Worm (Caenorhabditis elegans) whole organism, mixed stage, embryonic: Measurements from ENCODE around the gene Y54G11A.1.

Experiments used
- M03D4.4 ChIP-seq: sonication (generic microtip); optimal IDR thresholded peaks from 2 replicates; lab custom pipeline; 2017; ENCODE audit warnings: mild to moderate bottlenecking, missing genetic modification characterization, missing compliant biosample characterization
- bed-3 ChIP-seq: fragments of 200-800 bp; sonication (Bioruptor generic); optimal IDR thresholded peaks from 3 replicates; lab custom pipeline; 2018; ENCODE audit warnings: mild to moderate bottlenecking, missing genetic modification characterization, moderate library complexity, missing compliant biosample characterization
- blmp-1 ChIP-seq: fragments of 150-350 bp; optimal IDR thresholded peaks from 2 replicates; lab custom pipeline; 2014; ENCODE audit warnings: missing biosample characterization, missing genetic modification characterization
- ceh-39 ChIP-seq: fragments of 150-350 bp; optimal IDR thresholded peaks from 2 replicates; lab custom pipeline; 2014; ENCODE audit warnings: missing biosample characterization, missing genetic modification characterization
- ceh-43 ChIP-seq: fragments of 200-800 bp; sonication (Bioruptor generic); optimal IDR thresholded peaks from 2 replicates; lab custom pipeline; 2018; ENCODE audit warnings: mild to moderate bottlenecking, missing genetic modification characterization, moderate library complexity, missing compliant biosample characterization
- ceh-83 ChIP-seq: fragments of 200-800 bp; sonication (Bioruptor generic); optimal IDR thresholded peaks from 2 replicates; lab custom pipeline; 2018; ENCODE audit warnings: mild to moderate bottlenecking, missing genetic modification characterization, missing compliant biosample characterization
- ces-1 ChIP-seq: fragments of 150-350 bp; optimal IDR thresholded peaks from 2 replicates; lab custom pipeline; 2014; ENCODE audit warnings: missing biosample characterization, missing genetic modification reagents, missing genetic modification characterization
- cnd-1 ChIP-seq: fragments of 200-800 bp; sonication (Bioruptor generic); optimal IDR thresholded peaks from 2 replicates; lab custom pipeline; 2018; ENCODE audit warnings: mild to moderate bottlenecking, missing genetic modification characterization, missing compliant biosample characterization
- drap-1 ChIP-seq: fragments of 200-800 bp; sonication (Bioruptor generic); optimal IDR thresholded peaks from 3 replicates; lab custom pipeline; 2018; ENCODE audit warnings: mild to moderate bottlenecking, missing genetic modification characterization, missing compliant biosample characterization
- elt-3 ChIP-seq: fragments of 150-350 bp; optimal IDR thresholded peaks from 2 replicates; lab custom pipeline; 2014; ENCODE audit warnings: missing biosample characterization, missing genetic modification characterization
- ham-2 ChIP-seq: fragments of 200-800 bp; sonication (Bioruptor generic); optimal IDR thresholded peaks from 2 replicates; lab custom pipeline; 2018; ENCODE audit warnings: mild to moderate bottlenecking, missing genetic modification characterization, missing compliant biosample characterization
- hlh-1 ChIP-seq: fragments of 150-350 bp; optimal IDR thresholded peaks from 2 replicates; lab custom pipeline; 2014; ENCODE audit warnings: missing biosample characterization, missing genetic modification reagents, missing genetic modification characterization
- lin-13 ChIP-seq: fragments of 150-350 bp; optimal IDR thresholded peaks from 2 replicates; lab custom pipeline; 2014; ENCODE audit warnings: missing biosample characterization, missing genetic modification characterization
- lin-32 ChIP-seq: fragments of 200-800 bp; sonication (Bioruptor generic); optimal IDR thresholded peaks from 2 replicates; lab custom pipeline; 2018; ENCODE audit warnings: mild to moderate bottlenecking, missing genetic modification characterization, missing compliant biosample characterization
- lsy-2 ChIP-seq: fragments of 150-350 bp; optimal IDR thresholded peaks from 2 replicates; lab custom pipeline; 2014; ENCODE audit warnings: missing biosample characterization, missing genetic modification characterization
- mab-5 ChIP-seq: fragments of 150-350 bp; optimal IDR thresholded peaks from 2 replicates; lab custom pipeline; 2014; ENCODE audit warnings: missing biosample characterization, missing genetic modification characterization
- mep-1 ChIP-seq: fragments of 150-350 bp; optimal IDR thresholded peaks from 2 replicates; lab custom pipeline; 2017; ENCODE audit warnings: missing biosample characterization, missing genetic modification reagents, missing genetic modification characterization, inconsistent platforms
- mls-2 ChIP-seq: sonication (generic microtip); optimal IDR thresholded peaks from 2 replicates; lab custom pipeline; 2016; ENCODE audit warnings: mild to moderate bottlenecking, missing genetic modification characterization, moderate library complexity, missing compliant biosample characterization
- nhr-12 ChIP-seq: fragments of 150-350 bp; optimal IDR thresholded peaks from 2 replicates; lab custom pipeline; 2014; ENCODE audit warnings: missing biosample characterization, missing genetic modification characterization
- nhr-237 ChIP-seq: fragments of 150-350 bp; optimal IDR thresholded peaks from 2 replicates; lab custom pipeline; 2014; ENCODE audit warnings: missing biosample characterization, missing genetic modification characterization
- nhr-76 ChIP-seq: sonication (generic microtip); optimal IDR thresholded peaks from 2 replicates; lab custom pipeline; 2017; ENCODE audit warnings: missing biosample characterization, missing genetic modification characterization
- pha-4 ChIP-seq: fragments of 150-350 bp; optimal IDR thresholded peaks from 2 replicates; lab custom pipeline; 2018; ENCODE audit warnings: missing biosample characterization, missing genetic modification reagents, missing genetic modification characterization
- sem-2 ChIP-seq: fragments of 200-800 bp; sonication (Bioruptor generic); optimal IDR thresholded peaks from 2 replicates; lab custom pipeline; 2018; ENCODE audit warnings: mild to moderate bottlenecking, missing genetic modification characterization, missing compliant biosample characterization
- sptf-1 ChIP-seq: sonication (generic microtip); optimal IDR thresholded peaks from 2 replicates; lab custom pipeline; 2017; ENCODE audit warnings: mild to moderate bottlenecking, missing genetic modification characterization, moderate library complexity, missing compliant biosample characterization
- tbx-8 ChIP-seq: fragments of 200-800 bp; sonication (Bioruptor generic); optimal IDR thresholded peaks from 2 replicates; lab custom pipeline; 2018; ENCODE audit warnings: mild to moderate bottlenecking, missing genetic modification characterization, moderate library complexity, missing compliant biosample characterization
- unc-120 ChIP-seq: sonication (generic microtip); optimal IDR thresholded peaks from 2 replicates; lab custom pipeline; 2017; ENCODE audit warnings: missing genetic modification characterization, missing compliant biosample characterization; ENCODE audit not compliant: poor library complexity, severe bottlenecking
- unc-39 ChIP-seq: fragments of 150-350 bp; optimal IDR thresholded peaks from 2 replicates; lab custom pipeline; 2014; ENCODE audit warnings: missing biosample characterization, missing genetic modification characterization
- unc-62 ChIP-seq: fragments of 150-350 bp; optimal IDR thresholded peaks from 2 replicates; lab custom pipeline; 2014; ENCODE audit warnings: missing biosample characterization, missing genetic modification reagents, missing genetic modification characterization
- zip-8 ChIP-seq: fragments of 150-350 bp; optimal IDR thresholded peaks from 2 replicates; lab custom pipeline; 2014; ENCODE audit warnings: missing biosample characterization, missing genetic modification characterization

The Y54G11A.1 gene

ce11 chrII:14247227-14247626, 21.8 kb downstream of the Y54G11A.1 start:
- no peak for TF ChIP-seq ceh-39 (tag; lab: Kevin White, UChicago)
- TF ChIP-seq nhr-237 (tag; lab: Kevin White, UChicago): no peak
- no peak for TF ChIP-seq bed-3 (GFP tag; lab: Kevin White, UChicago)
- no peak for TF ChIP-seq pha-4
- peak; percentile 20 for TF ChIP-seq lsy-2
- TF ChIP-seq mls-2 (tag; lab: Kevin White, UChicago): no peak

ce11 chrII:14244457-14245254, 24.3 kb downstream of the Y54G11A.1 start:
- peak; percentile 5 for TF ChIP-seq mep-1 (tag; lab: Kevin White, UChicago)
- peak; percentile 36 for TF ChIP-seq sptf-1 (tag; lab: Kevin White, UChicago)
- TF ChIP-seq blmp-1 (tag; lab: Kevin White, UChicago): peak; percentile 56
- TF ChIP-seq pha-4: peak; percentile 42
- no peak for TF ChIP-seq nhr-237 (tag; lab: Kevin White, UChicago)
- no peak for TF ChIP-seq mls-2 (tag; lab: Kevin White, UChicago)
- TF ChIP-seq hlh-1 (tag; lab: Kevin White, UChicago): peak; percentile 35
- TF ChIP-seq ceh-43: no peak
- TF ChIP-seq nhr-12 (tag; lab: Kevin White, UChicago): no peak
- peak; percentile 19 for TF ChIP-seq unc-62 (GFP tag; lab: Kevin White, UChicago)
- TF ChIP-seq unc-39 (tag; lab: Kevin White, UChicago): no peak
- TF ChIP-seq drap-1: no peak
- TF ChIP-seq ces-1 (GFP tag; lab: Kevin White, UChicago): peak; percentile 53
- peak; percentile 57 for TF ChIP-seq lsy-2

- no peak for TF ChIP-seq M03D4.4 (tag; lab: Kevin White, UChicago)
- TF ChIP-seq mab-5: no peak
- TF ChIP-seq cnd-1: no peak
- no peak for TF ChIP-seq lsy-2
- TF ChIP-seq, all 35 proteins: peak for 0
Observed at ce11 chrII:14243503-14243902, 25.5 kb downstream of the Y54G11A.1 start, which contains the start of gene jmjd-2. TSS of gene jmjd-2 (minus strand) at chrII:14243603.

- no peak for TF ChIP-seq unc-39 (tag; lab: Kevin White, UChicago)
- TF ChIP-seq sptf-1 (tag; lab: Kevin White, UChicago): no peak
- TF ChIP-seq ces-1 (GFP tag; lab: Kevin White, UChicago): no peak
- peak; percentile 29 for TF ChIP-seq lsy-2
Observed at ce11 chrII:14242259-14242658, 26.7 kb downstream of the Y54G11A.1 start.

- TF ChIP-seq bed-3 (GFP tag; lab: Kevin White, UChicago): no peak
- TF ChIP-seq blmp-1 (tag; lab: Kevin White, UChicago): no peak
- TF ChIP-seq tbx-8 (GFP tag; lab: Kevin White, UChicago): no peak
- TF ChIP-seq lin-13 (tag; lab: Kevin White, UChicago): no peak
- TF ChIP-seq ceh-83 (GFP tag; lab: Kevin White, UChicago): no peak
- no peak for TF ChIP-seq nhr-76
- no peak for TF ChIP-seq lin-32
- TF ChIP-seq sem-2 (GFP tag; lab: Kevin White, UChicago): no peak
- no peak for TF ChIP-seq zip-8 (tag; lab: Kevin White, UChicago)
- no peak for TF ChIP-seq ham-2 (GFP tag; lab: Kevin White, UChicago)
- no peak for TF ChIP-seq nhr-237 (tag; lab: Kevin White, UChicago)
- no peak for TF ChIP-seq unc-39 (tag; lab: Kevin White, UChicago)
- TF ChIP-seq elt-3 (tag; lab: Kevin White, UChicago): no peak
- no peak for TF ChIP-seq unc-120 (tag; lab: Kevin White, UChicago)
- TF ChIP-seq mep-1 (tag; lab: Kevin White, UChicago): no peak
Observed at ce11 chrII:14239924-14240323, 29.1 kb downstream of the Y54G11A.1 start.
